Fruit fly (Drosophila melanogaster): Measurements from ENCODE around the gene Cpr78Cc.

The Cpr78Cc gene

DNA sequence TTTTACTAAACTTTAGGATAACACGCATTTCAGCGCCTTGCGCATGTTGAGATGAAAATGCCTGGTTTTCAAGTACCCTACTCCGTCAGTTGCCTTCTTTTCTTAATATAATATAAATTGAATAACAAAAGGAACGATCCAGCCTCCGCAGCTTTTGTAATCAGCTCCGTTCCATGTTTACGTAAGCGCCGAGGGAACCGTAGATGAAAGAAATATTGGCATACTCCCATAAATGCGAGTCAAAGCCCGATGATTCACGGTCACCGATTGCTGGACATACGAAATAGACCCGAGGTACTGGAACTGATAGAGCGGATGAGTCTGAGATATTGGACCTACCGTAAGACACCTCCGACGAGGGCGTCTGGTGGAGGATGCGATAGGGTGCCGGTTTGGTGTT is 42.2 kb downstream of the Cpr78Cc start:
- TF ChIP-seq Dll (optimal IDR thresholded peaks at IDR 0.05) = no peak
- TF ChIP-seq usp (GFP tag; optimal IDR thresholded peaks at IDR 0.05) = no peak
- no peak for TF ChIP-seq psq (optimal IDR thresholded peaks at IDR 0.05)
- TF ChIP-seq pan (optimal IDR thresholded peaks at IDR 0.05) = no peak
- TF ChIP-seq CG8478 (optimal IDR thresholded peaks at IDR 0.05) = no peak
- TF ChIP-seq EcR (GFP tag; optimal IDR thresholded peaks at IDR 0.05) = no peak

DNA sequence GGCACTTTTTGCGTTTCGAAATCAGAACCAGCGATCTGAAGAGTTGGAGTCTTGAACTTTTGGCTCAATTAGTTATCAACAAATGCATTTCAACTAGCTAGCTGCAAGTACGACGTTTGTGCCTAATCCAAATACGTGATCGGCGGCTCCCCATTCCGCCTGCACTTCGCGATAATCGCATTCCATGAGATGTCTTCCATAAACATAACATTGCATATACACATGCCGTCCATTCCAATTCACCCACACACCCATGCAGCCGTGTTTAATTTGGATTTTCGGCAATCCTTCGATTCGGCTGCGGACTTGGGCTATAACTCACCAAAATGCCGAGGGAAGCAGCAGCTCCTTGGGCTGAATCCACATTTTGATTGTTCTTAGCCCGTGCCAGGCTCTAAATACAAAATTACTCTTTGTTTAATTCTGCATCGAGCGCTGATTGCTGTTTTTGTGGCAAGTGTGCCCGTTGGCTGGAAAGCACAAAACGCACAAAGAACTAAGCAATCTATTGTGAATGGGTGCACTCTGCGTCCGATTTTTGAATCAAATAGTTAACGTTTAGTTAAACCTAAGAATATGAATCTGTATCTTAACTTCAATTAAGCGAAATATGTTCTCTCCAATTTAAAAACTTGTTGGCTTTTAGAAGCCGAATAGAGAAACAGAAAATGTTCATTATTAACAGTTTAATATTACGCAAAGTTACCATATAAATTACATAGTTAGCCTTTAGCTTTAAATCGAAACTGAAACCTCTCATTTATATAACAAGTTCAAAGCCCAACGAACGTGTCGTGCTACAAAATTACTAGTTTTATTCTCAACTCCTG is 43.1 kb downstream of the Cpr78Cc start, which contains the start of the genes Tbc1d8-9 and CG32436:
TSS of gene Tbc1d8-9 (minus strand) at position 463 of the 830 bp plus-strand sequence.
TSS of gene CG32436 (plus strand) at position 780 of the 830 bp plus-strand sequence.
- no peak for TF ChIP-seq psq (optimal IDR thresholded peaks at IDR 0.05)
- no peak for TF ChIP-seq pan (optimal IDR thresholded peaks at IDR 0.05)
- no peak for TF ChIP-seq EcR (GFP tag; optimal IDR thresholded peaks at IDR 0.05)
- TF ChIP-seq Dll (optimal IDR thresholded peaks at IDR 0.05) = no peak
- TF ChIP-seq CG8478 (optimal IDR thresholded peaks at IDR 0.05) = no peak
- no peak for TF ChIP-seq usp (GFP tag; optimal IDR thresholded peaks at IDR 0.05)

DNA sequence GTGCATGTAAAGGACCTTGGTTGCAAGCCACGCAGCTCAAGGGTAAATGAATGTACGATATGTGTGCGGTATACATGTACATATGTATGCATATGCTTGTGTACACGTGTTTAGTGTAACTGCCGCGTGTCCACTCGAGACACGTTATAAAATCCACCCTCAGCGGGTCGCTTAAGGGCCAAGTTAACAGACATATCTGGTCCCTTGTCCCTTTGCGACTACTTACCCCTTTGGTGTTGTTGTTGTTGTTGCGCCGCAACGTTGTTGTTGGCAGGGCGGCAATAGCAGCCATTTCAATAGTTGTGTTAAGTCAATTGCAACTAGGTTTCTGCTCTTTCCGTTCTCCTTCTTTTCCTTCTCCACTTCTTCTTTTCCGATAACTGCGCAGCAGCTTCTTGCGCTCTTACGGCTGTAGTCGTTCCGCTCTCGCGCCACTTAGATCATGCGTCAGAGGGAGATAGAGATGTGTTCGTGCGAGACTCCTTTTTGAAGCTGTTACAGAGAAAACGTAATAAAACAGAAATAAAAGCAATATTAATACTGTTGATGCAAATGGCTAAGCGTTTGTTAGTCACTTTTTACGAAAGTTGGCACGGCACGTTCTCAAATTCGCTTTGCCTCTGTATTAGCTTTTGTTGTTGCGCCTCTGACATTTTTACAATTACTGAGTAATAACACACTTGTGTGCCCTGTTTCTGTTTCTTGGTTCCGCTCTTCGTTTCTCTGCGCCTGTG is 46.2 kb downstream of the Cpr78Cc start:
- TF ChIP-seq pan (optimal IDR thresholded peaks at IDR 0.05) = no peak
- TF ChIP-seq EcR (GFP tag; optimal IDR thresholded peaks at IDR 0.05) = no peak
- TF ChIP-seq CG8478 (optimal IDR thresholded peaks at IDR 0.05) = no peak
- no peak for TF ChIP-seq usp (GFP tag; optimal IDR thresholded peaks at IDR 0.05)
- TF ChIP-seq psq (optimal IDR thresholded peaks at IDR 0.05) = no peak
- TF ChIP-seq Dll (optimal IDR thresholded peaks at IDR 0.05) = no peak

dm6 chr3L:21347197-21347831 is 46.9 kb downstream of the Cpr78Cc start:
- no peak for TF ChIP-seq psq (optimal IDR thresholded peaks at IDR 0.05)

dm6 chr3L:21348983-21349432 is 48.6 kb downstream of the Cpr78Cc start, which contains the start of gene ebd2:
Gene ebd2, minus strand, starts transcription at chr3L:21349288.
- no peak for TF ChIP-seq psq (optimal IDR thresholded peaks at IDR 0.05)
- TF ChIP-seq usp (GFP tag; optimal IDR thresholded peaks at IDR 0.05) = no peak
- TF ChIP-seq pan (optimal IDR thresholded peaks at IDR 0.05) = no peak
- TF ChIP-seq Dll (optimal IDR thresholded peaks at IDR 0.05) = no peak
- TF ChIP-seq CG8478 (optimal IDR thresholded peaks at IDR 0.05) = no peak

Measured in whole organism.